Fruit fly (Drosophila melanogaster) whole organism, wandering third instar larva: ENCODE data around the gene CG32071.
A peak's percentile ranks its signal among the peaks of the same experiment; 100 is the strongest.

ENCODE experiments used
- CG32264 ChIP-seq: fragments of 200-800 bp; sonication (Bioruptor generic); optimal IDR thresholded peaks from 2 replicates; lab custom pipeline; 2016; ENCODE audit warnings: missing biosample characterization, missing genetic modification characterization
- CG9705 ChIP-seq: fragments of 200-800 bp; sonication (Bioruptor generic); optimal IDR thresholded peaks from 2 replicates; lab custom pipeline; 2018; ENCODE audit warnings: missing biosample characterization, mild to moderate bottlenecking, missing genetic modification characterization
- Dfd ChIP-seq: fragments of >200 bp; optimal IDR thresholded peaks from 2 replicates; lab custom pipeline; 2017; ENCODE audit warnings: missing biosample characterization, missing genetic modification characterization
- Dif ChIP-seq: fragments of 200-275, 200-300 bp; sonication (Bioruptor generic); optimal IDR thresholded peaks from 2 replicates; lab custom pipeline; 2018; ENCODE audit warnings: missing biosample characterization, missing genetic modification characterization; ENCODE audit not compliant: partially characterized antibody
- HLH106 ChIP-seq: fragments of 200-800 bp; optimal IDR thresholded peaks from 3 replicates; lab custom pipeline; 2019; ENCODE audit warnings: missing biosample characterization, mild to moderate bottlenecking, missing genetic modification characterization, moderate library complexity
- Hnf4 ChIP-seq: fragments of 200-800 bp; sonication (Bioruptor generic); optimal IDR thresholded peaks from 2 replicates; lab custom pipeline; 2016; ENCODE audit warnings: missing biosample characterization, mild to moderate bottlenecking, missing genetic modification characterization
- Hr78 ChIP-seq: fragments of >200 bp; optimal IDR thresholded peaks from 2 replicates; lab custom pipeline; 2017; ENCODE audit warnings: missing biosample characterization, missing genetic modification characterization
- Hr83 ChIP-seq: fragments of 200-300 bp; sonication (Bioruptor generic); optimal IDR thresholded peaks from 2 replicates; lab custom pipeline; 2016; ENCODE audit warnings: missing biosample characterization, mild to moderate bottlenecking, missing genetic modification characterization, moderate library complexity; ENCODE audit not compliant: poor library complexity, severe bottlenecking
- Jra ChIP-seq: sonication (Bioruptor generic); optimal IDR thresholded peaks from 2 replicates; lab custom pipeline; 2016; ENCODE audit warnings: missing biosample characterization, missing genetic modification characterization
- Mio ChIP-seq: sonication (Bioruptor generic); optimal IDR thresholded peaks from 2 replicates; lab custom pipeline; 2016; ENCODE audit warnings: missing biosample characterization, missing genetic modification characterization
- Myc ChIP-seq: fragments of >200 bp; optimal IDR thresholded peaks from 2 replicates; lab custom pipeline; 2017
- N ChIP-seq: fragments of >200 bp; optimal IDR thresholded peaks from 2 replicates; lab custom pipeline; 2018; ENCODE audit warnings: missing biosample characterization, missing external identifiers, missing genetic modification characterization
- OdsH ChIP-seq: fragments of 200-800 bp; sonication (Bioruptor generic); optimal IDR thresholded peaks from 2 replicates; lab custom pipeline; 2016; ENCODE audit warnings: missing biosample characterization, mild to moderate bottlenecking, missing genetic modification characterization
- Rel ChIP-seq, 2 experiments: fragments of 200-800 bp; sonication (Bioruptor generic) in 1 of 2; optimal IDR thresholded peaks; 2 replicates in 1 of 2; 3 replicates in 1 of 2; lab custom pipeline; 2016 to 2019; ENCODE audit warnings: mild to moderate bottlenecking in 2 of 2, missing biosample characterization in 2 of 2, missing genetic modification characterization in 2 of 2, moderate library complexity in 1 of 2
- Sp1 ChIP-seq: fragments of 200-800 bp; sonication (Bioruptor generic); optimal IDR thresholded peaks from 3 replicates; lab custom pipeline; 2019; ENCODE audit warnings: missing biosample characterization, mild to moderate bottlenecking, missing genetic modification characterization, moderate library complexity
- br ChIP-seq: fragments of 200-800 bp; sonication (Bioruptor generic); optimal IDR thresholded peaks from 2 replicates; lab custom pipeline; 2016; ENCODE audit warnings: missing biosample characterization, missing genetic modification characterization
- brk ChIP-seq: fragments of 200-800 bp; sonication (Bioruptor generic); optimal IDR thresholded peaks from 2 replicates; lab custom pipeline; 2016; ENCODE audit warnings: missing biosample characterization, mild to moderate bottlenecking, missing genetic modification characterization
- dl ChIP-seq, 2 experiments: fragments of 175-275, 200-275 bp in 1 of 2; fragments of 200-275 bp in 1 of 2; sonication (Bioruptor generic); optimal IDR thresholded peaks; lab custom pipeline; 2018; ENCODE audit warnings: mild to moderate bottlenecking in 2 of 2, missing biosample characterization in 2 of 2, missing genetic modification characterization in 2 of 2, moderate library complexity in 2 of 2; ENCODE audit not compliant: partially characterized antibody in 2 of 2, insufficient read depth in 1 of 2
- dmrt93B ChIP-seq: fragments of 200-800 bp; sonication (Bioruptor generic); optimal IDR thresholded peaks from 2 replicates; lab custom pipeline; 2018; ENCODE audit warnings: missing biosample characterization, mild to moderate bottlenecking, missing genetic modification characterization
- foxo ChIP-seq, 2 experiments: fragments of 200-800 bp; sonication (Bioruptor generic); optimal IDR thresholded peaks; 2 replicates in 1 of 2; 3 replicates in 1 of 2; lab custom pipeline; 2016 to 2017; ENCODE audit warnings: missing biosample characterization in 2 of 2, missing genetic modification characterization in 2 of 2
- fru ChIP-seq: fragments of 200-800 bp; sonication (Bioruptor generic); optimal IDR thresholded peaks from 3 replicates; lab custom pipeline; 2016; ENCODE audit warnings: missing biosample characterization, mild to moderate bottlenecking, missing genetic modification characterization
- h ChIP-seq: fragments of 200-800 bp; sonication (Bioruptor generic); optimal IDR thresholded peaks from 3 replicates; lab custom pipeline; 2016; ENCODE audit warnings: missing biosample characterization, mild to moderate bottlenecking, missing genetic modification characterization
- lola ChIP-seq: fragments of >200 bp; optimal IDR thresholded peaks from 2 replicates; lab custom pipeline; 2017; ENCODE audit warnings: missing biosample characterization, missing genetic modification characterization
- pan ChIP-seq: fragments of >200 bp; optimal IDR thresholded peaks from 2 replicates; lab custom pipeline; 2017
- psq ChIP-seq: fragments of 200-800 bp; sonication (Bioruptor generic); optimal IDR thresholded peaks from 3 replicates; lab custom pipeline; 2017; ENCODE audit warnings: missing biosample characterization, mild to moderate bottlenecking, missing genetic modification characterization, moderate library complexity
- rgr ChIP-seq: fragments of 200-800 bp; sonication (Bioruptor generic); optimal IDR thresholded peaks from 3 replicates; lab custom pipeline; 2016; ENCODE audit warnings: missing biosample characterization, mild to moderate bottlenecking, missing genetic modification characterization
- sage ChIP-seq: fragments of 200-800 bp; sonication (Bioruptor generic); optimal IDR thresholded peaks from 2 replicates; lab custom pipeline; 2016; ENCODE audit warnings: missing biosample characterization, mild to moderate bottlenecking, missing genetic modification characterization
- sv ChIP-seq: fragments of 200-800 bp; sonication (Bioruptor generic); optimal IDR thresholded peaks from 3 replicates; lab custom pipeline; 2016; ENCODE audit warnings: missing biosample characterization, missing genetic modification characterization
- tai ChIP-seq: sonication (Bioruptor generic); optimal IDR thresholded peaks from 2 replicates; lab custom pipeline; 2016; ENCODE audit warnings: missing biosample characterization, missing genetic modification characterization
- usp ChIP-seq: fragments of >200 bp; optimal IDR thresholded peaks from 2 replicates; lab custom pipeline; 2017; ENCODE audit warnings: missing biosample characterization, missing genetic modification characterization
- woc ChIP-seq: sonication (Bioruptor generic); optimal IDR thresholded peaks from 2 replicates; lab custom pipeline; 2016; ENCODE audit warnings: missing biosample characterization, mild to moderate bottlenecking, missing genetic modification characterization

CG32071 gene

DNA sequence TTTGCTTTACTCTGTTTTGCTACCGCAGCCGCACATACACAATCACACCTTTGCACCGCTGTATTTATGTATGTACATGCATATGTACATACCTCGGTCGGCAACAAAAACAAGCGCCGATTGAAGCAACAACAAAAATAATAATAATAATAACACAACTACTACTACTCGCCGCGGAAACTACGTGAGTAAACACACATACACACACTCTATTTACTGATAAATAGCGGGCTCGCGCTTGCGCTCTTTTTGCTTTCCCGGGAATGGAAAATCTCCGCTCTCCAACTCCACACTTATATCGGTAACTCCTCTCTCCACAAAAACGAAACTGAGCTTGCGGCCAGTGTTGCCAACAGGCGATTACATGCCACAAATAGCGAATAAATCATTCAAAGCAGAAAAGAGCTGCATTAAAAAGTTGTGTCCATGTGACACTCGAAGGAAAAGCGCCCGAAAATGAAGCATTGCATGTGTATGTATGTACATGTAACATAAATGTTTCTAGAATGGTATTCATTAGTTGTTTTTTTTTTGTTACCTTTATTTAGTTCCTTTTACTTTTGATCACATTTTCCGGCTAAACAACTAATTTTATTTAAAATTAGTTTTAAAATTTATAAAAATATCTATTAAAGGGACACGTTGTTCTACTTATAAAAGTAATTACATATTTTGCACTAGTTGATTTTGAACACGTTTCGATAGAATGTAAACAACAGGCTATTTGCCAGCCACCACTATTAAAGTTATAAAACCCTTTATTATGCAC lies 15.1 kb upstream of the CG32071 start:
- TF ChIP-seq CG9705 (peak; percentile 23), foxo (GFP tag; optimal IDR thresholded peaks at IDR 0.05; lab: Kevin White, UChicago) (peak in 1 of 2 experiments; percentile 25), Sp1 (peak; percentile 16), h (GFP tag; lab: Kevin White, UChicago) (peak; percentile 43), Rel (GFP tag; optimal IDR thresholded peaks at IDR 0.05; lab: Kevin White, UChicago) (no peak), Rel (tag; optimal IDR thresholded peaks at IDR 0.05; lab: Kevin White, UChicago) (no peak), psq (GFP tag; lab: Kevin White, UChicago) (peak; percentile 46), Hnf4 (GFP tag; lab: Kevin White, UChicago) (peak; percentile 11), Mio (GFP tag; lab: Kevin White, UChicago) (no peak), fru (GFP tag; lab: Kevin White, UChicago) (no peak), OdsH (peak; percentile 28), Jra (peak; percentile 6), usp (GFP tag; lab: Kevin White, UChicago) (no peak), Dif (GFP tag; lab: Kevin White, UChicago) (peak; percentile 69), Hr83 (GFP tag; lab: Kevin White, UChicago) (peak; percentile 1), sage (GFP tag; lab: Kevin White, UChicago) (peak; percentile 33), sv (peak; percentile 34), dmrt93B (GFP tag; lab: Kevin White, UChicago) (no peak), dl (GFP tag; optimal IDR thresholded peaks at IDR 0.05; lab: Kevin White, UChicago; ENCODE audit: insufficient read depth in 1 of 2, partially characterized antibody in 2 of 2) (peak in 1 of 2 experiments; percentile 51), rgr (GFP tag; lab: Kevin White, UChicago) (peak; percentile 27)

DNA sequence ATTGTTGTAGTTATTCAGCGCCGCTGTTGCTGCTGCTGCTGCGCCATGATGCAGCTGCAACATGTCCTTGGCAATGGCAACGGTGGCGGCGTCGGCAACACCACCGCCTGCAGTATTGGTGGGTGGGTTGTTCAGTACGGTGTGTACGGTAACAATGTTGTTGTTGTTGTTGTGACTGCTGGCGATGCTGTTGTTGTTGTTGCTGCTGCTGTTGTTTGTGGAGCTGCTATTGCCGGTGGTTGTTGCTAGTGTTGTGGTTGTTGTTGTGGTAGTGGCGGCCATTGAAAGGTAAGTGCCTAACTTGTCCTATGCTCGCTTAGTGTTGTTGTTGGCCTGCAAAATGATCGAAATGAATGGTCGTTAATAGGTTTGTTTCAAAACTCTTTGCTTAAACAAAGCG lies 14.1 kb upstream of the CG32071 start:
- no peak for TF ChIP-seq fru (GFP tag; lab: Kevin White, UChicago)

DNA sequence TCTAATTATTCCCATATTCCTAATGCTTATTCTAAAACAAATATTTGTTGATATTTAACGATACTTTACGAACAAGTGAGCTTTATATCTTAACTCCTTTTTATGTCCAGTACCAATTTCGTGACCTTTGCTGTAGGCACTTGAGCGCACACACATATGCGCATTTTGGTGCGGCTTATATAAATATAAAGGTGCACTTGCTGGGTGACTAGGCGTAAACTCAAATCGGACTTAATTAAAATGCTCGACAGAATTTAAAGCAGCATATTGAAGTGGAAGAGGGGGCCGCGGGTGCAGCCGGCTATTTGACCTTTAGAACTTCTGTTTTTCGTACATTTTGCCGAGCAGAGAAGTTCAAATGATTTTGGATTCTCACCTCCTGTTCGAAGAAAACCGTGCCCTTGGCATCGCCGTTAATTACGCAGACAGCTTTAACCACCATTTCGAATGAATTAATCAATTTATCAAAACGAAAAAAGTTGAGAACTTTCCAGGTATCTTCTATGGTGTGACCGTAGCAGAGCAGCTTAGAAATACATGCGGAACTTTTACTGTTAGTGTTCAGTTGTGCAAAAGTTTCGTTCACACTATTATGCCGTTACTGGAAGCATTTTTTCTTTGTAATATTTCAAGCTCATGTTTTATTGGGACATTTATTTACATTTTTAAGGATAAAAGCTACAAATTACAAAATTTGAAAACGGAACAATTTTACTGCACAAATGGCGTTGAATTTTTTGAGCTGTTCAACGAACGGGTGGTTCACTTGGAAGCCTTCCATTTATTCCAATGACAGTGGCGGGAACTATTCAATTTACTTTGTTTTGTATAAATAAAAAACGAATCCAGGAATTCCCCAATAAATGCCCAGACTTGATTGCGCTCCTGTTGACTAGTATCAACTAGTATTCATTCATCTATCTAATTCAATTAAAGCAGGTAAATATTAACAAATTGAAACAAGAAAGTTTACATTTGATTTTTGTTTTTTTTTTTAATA lies 9.8 kb upstream of the CG32071 start, which contains the start of gene Sod1:
Gene Sod1, minus strand, starts transcription at position 543 of the 1,000 bp plus-strand sequence.
- TF ChIP-seq Sp1: no peak
- no peak for TF ChIP-seq Myc
- TF ChIP-seq Hr78 (GFP tag; lab: Kevin White, UChicago): no peak
- no peak for TF ChIP-seq Dfd
- TF ChIP-seq CG9705: no peak
- TF ChIP-seq N: no peak
- TF ChIP-seq Hnf4 (GFP tag; lab: Kevin White, UChicago): peak; percentile 89
- TF ChIP-seq tai (GFP tag; lab: Kevin White, UChicago): no peak
- TF ChIP-seq dl (GFP tag; optimal IDR thresholded peaks at IDR 0.05; lab: Kevin White, UChicago; ENCODE audit: insufficient read depth in 1 of 2, partially characterized antibody in 2 of 2): no peak
- no peak for TF ChIP-seq sage (GFP tag; lab: Kevin White, UChicago)
- TF ChIP-seq woc (GFP tag; lab: Kevin White, UChicago): no peak
- no peak for TF ChIP-seq foxo (GFP tag; optimal IDR thresholded peaks at IDR 0.05; lab: Kevin White, UChicago)
- peak; percentile 26 for TF ChIP-seq Hr83 (GFP tag; lab: Kevin White, UChicago)
- no peak for TF ChIP-seq brk
- TF ChIP-seq dmrt93B (GFP tag; lab: Kevin White, UChicago): no peak
- TF ChIP-seq pan (lab: Kevin White, UChicago): no peak
- peak; percentile 19 for TF ChIP-seq rgr (GFP tag; lab: Kevin White, UChicago)
- TF ChIP-seq br (GFP tag; lab: Kevin White, UChicago): peak; percentile 32
- peak; percentile 6 for TF ChIP-seq lola (GFP tag; lab: Kevin White, UChicago)
- no peak for TF ChIP-seq sv
- no peak for TF ChIP-seq usp (GFP tag; lab: Kevin White, UChicago)
- TF ChIP-seq Rel (GFP tag; optimal IDR thresholded peaks at IDR 0.05; lab: Kevin White, UChicago): no peak
- peak; percentile 79 for TF ChIP-seq Rel (tag; optimal IDR thresholded peaks at IDR 0.05; lab: Kevin White, UChicago)
- TF ChIP-seq HLH106 (tag; lab: Kevin White, UChicago): no peak
- TF ChIP-seq CG32264 (GFP tag; lab: Kevin White, UChicago): no peak
- TF ChIP-seq, all 38 proteins: peak for 6
